Worm (Caenorhabditis elegans): Measurements from ENCODE around the gene plx-2.

- no peak for TF ChIP-seq nhr-179 (tag; optimal IDR thresholded peaks at IDR 0.05)
- no peak for TF ChIP-seq egl-44 (GFP tag; IDR thresholded peaks at IDR 0.05)
- no peak for TF ChIP-seq unc-62 (GFP tag; optimal IDR thresholded peaks at IDR 0.05)
- TF ChIP-seq ceh-58 (GFP tag; IDR thresholded peaks at IDR 0.05): no peak
- TF ChIP-seq K12H6.12 (tag; optimal IDR thresholded peaks at IDR 0.05): no peak
- no peak for TF ChIP-seq T07F8.4 (tag; optimal IDR thresholded peaks at IDR 0.05)
- TF ChIP-seq somi-1 (GFP tag; optimal IDR thresholded peaks at IDR 0.05): no peak
- TF ChIP-seq die-1 (tag; optimal IDR thresholded peaks at IDR 0.05): no peak
- TF ChIP-seq C17E4.6 (GFP tag; IDR thresholded peaks at IDR 0.05): no peak
- TF ChIP-seq let-526 (GFP tag; IDR thresholded peaks at IDR 0.05): no peak
These were observed 27.2 kb upstream of the plx-2 start for ce11 chrII:14451934-14452333.

Data from whole organism, young adult.